Worm (Caenorhabditis elegans): ENCODE measurements around the gene nhr-150.

The nhr-150 gene

DNA sequence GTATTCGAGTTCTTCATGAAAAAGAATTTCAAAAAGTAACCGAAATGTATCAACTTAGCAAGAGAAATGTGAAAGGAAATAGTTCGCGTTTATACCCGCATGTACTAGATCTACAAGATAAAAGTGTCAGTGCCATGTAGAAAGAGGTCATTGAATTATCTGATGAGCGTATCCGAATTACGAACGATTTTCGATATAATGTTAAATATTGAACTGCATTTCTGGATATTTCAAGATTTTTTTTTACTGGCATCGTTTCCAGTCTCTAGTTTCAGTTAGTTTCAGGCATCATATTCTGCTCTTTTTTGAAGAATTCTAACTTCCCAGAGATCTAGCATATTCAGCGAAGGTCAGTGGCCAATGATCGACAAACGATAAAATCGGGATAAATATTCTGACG is at the start of gene nhr-150:
TSS of gene nhr-150 (minus strand) at position 92 of the 400 bp plus-strand sequence.
- TF ChIP-seq ceh-34 (tag; optimal IDR thresholded peaks at IDR 0.05) = no peak
- TF ChIP-seq unc-42 (tag; optimal IDR thresholded peaks at IDR 0.05) = no peak
- no peak for TF ChIP-seq lin-11 (tag; optimal IDR thresholded peaks at IDR 0.05)
- no peak for TF ChIP-seq ceh-48 (tag; optimal IDR thresholded peaks at IDR 0.05)
- no peak for TF ChIP-seq fkh-10 (GFP tag; optimal IDR thresholded peaks at IDR 0.05)
- no peak for TF ChIP-seq mec-3 (tag; optimal IDR thresholded peaks at IDR 0.05; ENCODE audit: borderline replicate concordance)
- TF ChIP-seq hlh-30 (tag; optimal IDR thresholded peaks at IDR 0.05; ENCODE audit: insufficient read depth) = no peak
- TF ChIP-seq ceh-6 (GFP tag; optimal IDR thresholded peaks at IDR 0.05) = no peak
- no peak for TF ChIP-seq madf-2 (tag; optimal IDR thresholded peaks at IDR 0.05)
- TF ChIP-seq unc-55 (GFP tag; optimal IDR thresholded peaks at IDR 0.05) = no peak
- TF ChIP-seq elt-4 (tag; optimal IDR thresholded peaks at IDR 0.05) = no peak
- TF ChIP-seq nhr-232 (tag; optimal IDR thresholded peaks at IDR 0.05) = no peak
- TF ChIP-seq ttx-3 (tag; optimal IDR thresholded peaks at IDR 0.05) = no peak
- TF ChIP-seq unc-86 (tag; optimal IDR thresholded peaks at IDR 0.05) = no peak
- TF ChIP-seq che-1 (tag; optimal IDR thresholded peaks at IDR 0.05) = no peak
- no peak for TF ChIP-seq ceh-9 (tag; optimal IDR thresholded peaks at IDR 0.05)
- no peak for TF ChIP-seq pag-3 (tag; optimal IDR thresholded peaks at IDR 0.05; ENCODE audit: borderline replicate concordance)
- TF ChIP-seq zip-5 (tag; optimal IDR thresholded peaks at IDR 0.05) = no peak
- TF ChIP-seq ceh-24 (tag; optimal IDR thresholded peaks at IDR 0.05) = no peak
- no peak for TF ChIP-seq ceh-45 (GFP tag; IDR thresholded peaks at IDR 0.05)

DNA sequence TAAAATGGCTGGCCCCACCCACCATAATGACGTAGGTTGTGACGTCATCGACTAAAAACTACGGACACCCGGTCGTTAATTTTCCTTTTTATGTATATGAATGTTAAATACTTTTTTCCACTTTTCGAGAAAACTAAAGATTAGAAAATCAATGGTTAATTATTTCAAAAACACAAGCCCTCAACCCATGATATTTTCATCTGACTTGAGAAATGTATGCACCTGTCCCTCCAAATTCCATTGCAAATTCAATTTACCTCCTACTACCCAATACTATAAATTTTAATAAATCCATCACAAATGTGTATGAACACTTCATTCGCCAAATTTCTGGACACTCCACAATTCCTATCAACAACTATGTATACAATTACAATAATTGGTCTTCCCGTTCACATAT is 47.8 kb upstream of the nhr-150 start, which contains the start of gene srh-276:
TSS of gene srh-276 (plus strand) at position 301 of the 400 bp plus-strand sequence.
- TF ChIP-seq odd-2 (tag; optimal IDR thresholded peaks at IDR 0.05) (no peak), C38D4.7 (GFP tag; optimal IDR thresholded peaks at IDR 0.05) (no peak), sdc-2 (tag; optimal IDR thresholded peaks at IDR 0.05) (no peak), hlh-13 (GFP tag; optimal IDR thresholded peaks at IDR 0.05) (no peak)

DNA sequence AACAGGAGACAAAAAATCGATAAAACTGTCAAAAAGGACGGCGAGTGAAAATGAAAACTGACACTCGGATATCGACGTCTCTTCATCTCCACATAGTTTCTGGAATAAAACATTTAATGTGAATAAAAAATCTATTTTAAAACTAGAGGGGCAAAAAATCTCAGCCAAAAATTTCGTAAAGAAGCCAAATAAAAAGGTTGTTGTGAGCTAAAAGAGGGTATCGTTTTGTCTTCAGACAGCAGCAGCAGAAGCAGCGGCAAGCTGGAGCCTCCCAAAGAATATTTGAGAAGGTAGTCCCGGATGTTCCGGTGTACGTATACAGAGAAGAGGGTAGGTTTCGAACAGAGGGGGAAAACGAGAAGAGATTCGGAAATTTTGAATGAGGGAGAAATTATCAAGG is 40.7 kb upstream of the nhr-150 start, which contains the start of gene lgc-31:
TSS of gene lgc-31 (minus strand) at position 101 of the 400 bp plus-strand sequence.
- TF ChIP-seq ceh-22 (tag; optimal IDR thresholded peaks at IDR 0.05) (no peak), ceh-2 (tag; optimal IDR thresholded peaks at IDR 0.05) (no peak), unc-42 (tag; optimal IDR thresholded peaks at IDR 0.05) (no peak), nfya-1 (tag; optimal IDR thresholded peaks at IDR 0.05) (no peak), Y22D7AL.16 (tag; optimal IDR thresholded peaks at IDR 0.05) (no peak), fkh-6 (tag; optimal IDR thresholded peaks at IDR 0.05) (no peak), npax-4 (tag; optimal IDR thresholded peaks at IDR 0.05) (no peak), hlh-15 (tag; optimal IDR thresholded peaks at IDR 0.05) (no peak), pag-3 (tag; optimal IDR thresholded peaks at IDR 0.05; ENCODE audit: borderline replicate concordance) (no peak), K02D7.2 (tag; optimal IDR thresholded peaks at IDR 0.05) (no peak), pros-1 (tag; optimal IDR thresholded peaks at IDR 0.05) (no peak), pax-1 (tag; optimal IDR thresholded peaks at IDR 0.05) (no peak), ttx-3 (tag; optimal IDR thresholded peaks at IDR 0.05) (no peak)

DNA sequence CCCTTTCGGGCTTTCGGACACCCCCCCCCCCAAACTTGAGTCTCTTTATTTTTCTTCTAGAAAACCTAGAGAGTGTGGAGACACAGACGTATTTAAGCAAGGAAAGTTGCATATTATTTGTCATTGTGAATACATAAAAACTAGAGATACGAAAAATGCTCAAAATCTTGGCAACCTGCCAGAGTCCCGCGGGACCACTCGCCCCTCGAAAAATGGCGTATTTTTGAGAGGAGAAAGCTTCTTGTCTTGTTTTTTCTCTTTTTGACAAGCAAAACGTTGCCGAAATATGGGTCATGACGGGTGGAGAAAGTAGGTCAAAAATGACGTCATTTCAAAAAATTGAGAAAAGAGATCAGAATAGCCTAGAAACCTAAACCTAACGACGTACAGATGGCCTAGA is 39.1 kb upstream of the nhr-150 start:
- TF ChIP-seq unc-3 (GFP tag; conservative IDR thresholded peaks at IDR 0.05) = no peak
- TF ChIP-seq unc-3 (tag; optimal IDR thresholded peaks at IDR 0.05) = peak; percentile 3
- no peak for TF ChIP-seq Y22D7AL.16 (tag; optimal IDR thresholded peaks at IDR 0.05)

DNA sequence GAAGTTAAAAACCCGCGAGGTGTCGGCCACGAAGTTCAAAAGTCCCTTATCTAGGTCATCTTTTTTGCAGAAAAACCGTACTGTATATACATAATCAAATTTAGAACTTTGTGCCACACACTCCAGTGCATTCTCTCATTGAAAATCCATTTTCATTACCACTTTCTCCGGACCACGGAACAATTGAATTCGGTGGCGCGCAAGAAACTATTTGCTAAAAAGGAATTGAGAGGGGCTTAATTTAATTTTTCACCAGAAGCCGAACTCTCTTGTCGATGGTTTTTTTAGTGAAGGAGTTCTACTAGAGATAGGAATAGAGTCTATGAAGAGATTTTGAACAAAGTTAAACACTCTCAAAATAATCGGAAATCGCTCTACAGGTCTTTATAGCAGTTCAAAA is 38.6 kb upstream of the nhr-150 start:
- TF ChIP-seq mec-3 (tag; optimal IDR thresholded peaks at IDR 0.05; ENCODE audit: borderline replicate concordance) (no peak), ceh-31 (tag; optimal IDR thresholded peaks at IDR 0.05) (peak; percentile 2)
